Worm (Caenorhabditis elegans): ENCODE data around the gene sqt-3.

DNA sequence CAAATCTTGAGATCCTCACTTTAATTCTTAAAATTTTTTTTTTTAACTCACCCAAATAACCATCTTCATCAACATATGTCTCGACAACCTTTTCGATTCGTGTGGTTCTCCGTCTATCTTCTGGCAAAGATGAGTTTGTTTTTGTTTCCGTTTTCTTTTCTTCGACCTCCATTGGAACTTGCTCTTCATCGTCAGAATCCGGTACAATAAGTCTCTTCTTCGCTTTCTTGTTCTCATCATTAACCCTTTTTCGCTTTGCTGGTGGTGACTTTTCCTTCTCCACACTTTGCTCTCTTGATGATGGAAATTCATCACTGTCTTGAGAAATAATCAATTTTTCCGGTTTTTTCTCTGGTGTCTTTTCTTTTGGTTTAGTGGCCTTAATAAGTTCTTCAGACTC, 36.5 kb upstream of the sqt-3 start:
- TF ChIP-seq ama-1 (optimal IDR thresholded peaks at IDR 0.05) (no peak), nhr-237 (tag; optimal IDR thresholded peaks at IDR 0.05) (no peak), skn-1 (tag; optimal IDR thresholded peaks at IDR 0.05) (no peak), nhr-12 (tag; optimal IDR thresholded peaks at IDR 0.05) (no peak)

All from whole organism, L2 larva.